Fruit fly (Drosophila melanogaster): ENCODE data around the gene Slimp.
A peak's percentile ranks its signal among the peaks of the same experiment; 100 is the strongest.

Gene Slimp

DNA sequence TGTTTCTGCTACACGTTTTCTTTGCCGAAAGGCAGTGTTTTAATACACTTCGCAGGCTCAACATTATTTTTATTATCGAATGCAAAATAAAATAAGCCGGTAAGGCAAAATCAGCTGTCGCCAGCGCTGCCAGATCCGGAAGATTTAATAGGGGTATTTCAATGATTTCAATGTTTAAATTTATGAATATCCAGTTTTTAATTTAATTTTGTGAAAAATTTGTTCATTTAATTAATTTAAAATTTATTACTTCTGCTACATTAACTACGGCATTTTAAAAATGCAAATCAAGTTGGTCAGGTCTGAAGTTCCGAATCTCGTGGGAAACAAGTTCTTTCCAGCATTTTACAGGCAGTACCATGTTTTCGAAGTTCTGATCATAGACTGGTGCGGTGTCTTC, at the start of gene Slimp:
Slimp (minus strand) TSS at position 130 of the 400 bp plus-strand sequence.
- TF ChIP-seq noc (tag; optimal IDR thresholded peaks at IDR 0.05): peak; percentile 21

dm6 chr3R:24193373-24193879, 44.7 kb upstream of the Slimp start, which contains the start of the genes SMC6 and CG6204:
TSS of gene SMC6 (minus strand) at chr3R:24193423.
TSS of gene CG6204 (plus strand) at chr3R:24193832.
- TF ChIP-seq noc (tag; optimal IDR thresholded peaks at IDR 0.05): peak; percentile 95

DNA sequence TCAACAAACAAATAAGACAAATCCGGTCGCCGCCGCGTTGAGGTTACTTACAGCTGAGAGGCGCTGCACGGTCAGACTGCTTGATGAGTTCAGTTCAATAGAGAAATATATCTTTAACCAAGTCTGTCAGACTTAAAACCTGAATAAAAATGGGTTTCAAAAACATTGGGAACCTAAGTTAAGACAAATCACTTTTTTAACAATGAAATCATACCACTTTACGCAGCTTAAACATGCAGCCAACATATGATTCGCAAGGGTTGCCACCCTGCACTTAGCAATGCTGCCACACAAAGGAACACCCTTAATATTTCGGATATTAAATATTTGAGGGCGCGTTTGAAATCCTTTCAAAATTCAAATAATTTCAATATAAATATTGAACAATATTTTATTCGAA, 39.9 kb upstream of the Slimp start, which contains the start of gene CG5515:
CG5515 (minus strand) TSS at position 278 of the 400 bp plus-strand sequence.
- no peak for TF ChIP-seq noc (tag; optimal IDR thresholded peaks at IDR 0.05)

DNA sequence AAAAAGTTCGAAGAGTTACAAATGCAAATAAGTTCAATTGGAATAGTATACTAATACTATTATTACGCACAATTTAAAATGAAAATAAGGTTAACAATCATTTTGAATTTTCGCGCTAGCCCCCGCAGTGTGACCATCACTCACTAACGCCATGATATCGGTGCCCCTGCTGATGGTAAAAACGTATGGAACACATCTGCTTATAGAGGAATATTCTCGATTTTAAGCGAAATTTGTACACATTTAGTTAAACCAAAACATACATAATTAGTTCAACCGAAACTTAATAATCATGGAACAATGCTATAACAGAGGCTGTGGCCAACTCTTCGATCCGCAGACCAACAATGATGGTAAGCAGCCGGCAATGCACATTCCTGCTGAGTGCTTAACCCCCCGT, 37.4 kb upstream of the Slimp start, which contains the start of gene mora:
mora (plus strand) TSS at position 172 of the 400 bp plus-strand sequence.
- TF ChIP-seq noc (tag; optimal IDR thresholded peaks at IDR 0.05): no peak

DNA sequence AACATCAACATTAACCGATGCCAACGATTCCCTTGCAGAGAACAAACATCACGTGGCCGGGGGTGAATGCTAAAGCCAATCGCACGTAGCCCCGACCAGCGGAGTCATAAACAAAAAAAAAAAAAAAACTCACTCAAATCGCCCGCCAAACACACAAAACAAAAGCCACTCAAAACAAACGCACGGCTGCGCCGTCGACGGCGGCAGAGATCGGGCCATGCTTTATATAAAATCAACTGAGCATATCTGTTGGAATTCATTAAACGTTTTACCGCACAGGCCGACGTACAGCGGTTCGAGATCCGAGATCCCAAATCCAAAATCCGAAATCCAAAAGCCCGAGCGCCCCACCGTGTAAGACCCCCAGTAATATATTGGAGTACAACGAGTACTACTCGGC, 23.6 kb upstream of the Slimp start, which contains the start of gene CG13606:
CG13606 (plus strand) TSS at position 250 of the 400 bp plus-strand sequence.
- no peak for TF ChIP-seq noc (tag; optimal IDR thresholded peaks at IDR 0.05)

dm6 chr3R:24169362-24169761, 20.6 kb upstream of the Slimp start, which contains the start of gene CG5510:
TSS of gene CG5510 (minus strand) at chr3R:24169562.
- no peak for TF ChIP-seq noc (tag; optimal IDR thresholded peaks at IDR 0.05)

DNA sequence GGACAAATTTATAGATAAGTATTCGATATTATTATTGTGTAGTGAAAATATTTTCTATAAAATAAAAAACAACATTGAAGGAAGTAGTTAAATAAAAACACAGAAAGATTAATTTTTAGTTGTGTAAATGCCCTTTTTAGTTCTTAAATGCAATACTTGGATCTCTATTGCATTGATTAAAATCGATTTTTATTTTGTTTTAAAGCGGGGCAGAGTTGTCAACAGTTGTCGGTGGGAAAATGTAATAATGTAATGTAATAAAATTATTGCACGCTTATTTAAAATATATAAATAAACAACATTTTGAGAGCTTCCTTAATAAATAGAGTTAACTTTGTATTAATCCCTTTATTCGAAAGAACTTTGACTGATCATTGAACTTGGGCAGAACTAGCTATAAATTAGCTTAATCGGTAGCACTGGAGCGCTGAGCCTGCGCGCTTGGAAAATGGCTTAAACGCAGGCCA, 14.8 kb upstream of the Slimp start, which contains the start of gene Apc2:
Apc2 (plus strand) TSS at position 411 of the 467 bp plus-strand sequence.
- peak; percentile 69 for TF ChIP-seq noc (tag; optimal IDR thresholded peaks at IDR 0.05)

dm6 chr3R:24162774-24163555, 14.2 kb upstream of the Slimp start, which contains the start of gene mRpS24:
TSS of gene mRpS24 (minus strand) at chr3R:24163545.
- no peak for TF ChIP-seq noc (tag; optimal IDR thresholded peaks at IDR 0.05)

dm6 chr3R:24161173-24161811, 12.5 kb upstream of the Slimp start, which contains the start of the genes Myo95E and TBC1d7:
TSS of gene Myo95E (minus strand) at chr3R:24161498.
TSS of gene TBC1d7 (plus strand) at chr3R:24161727.
- TF ChIP-seq noc (tag; optimal IDR thresholded peaks at IDR 0.05): peak; percentile 79

dm6 chr3R:24151924-24152809, 3.4 kb upstream of the Slimp start, which contains the start of the genes p38a and CG6178:
TSS of gene p38a (minus strand) at chr3R:24152321.
TSS of gene CG6178 (plus strand) at chr3R:24152347.
- TF ChIP-seq noc (tag; optimal IDR thresholded peaks at IDR 0.05): peak; percentile 99

dm6 chr3R:24150103-24150502, 1.3 kb upstream of the Slimp start, which contains the start of gene p38c:
TSS of gene p38c (minus strand) at chr3R:24150203.
- TF ChIP-seq noc (tag; optimal IDR thresholded peaks at IDR 0.05): no peak

DNA sequence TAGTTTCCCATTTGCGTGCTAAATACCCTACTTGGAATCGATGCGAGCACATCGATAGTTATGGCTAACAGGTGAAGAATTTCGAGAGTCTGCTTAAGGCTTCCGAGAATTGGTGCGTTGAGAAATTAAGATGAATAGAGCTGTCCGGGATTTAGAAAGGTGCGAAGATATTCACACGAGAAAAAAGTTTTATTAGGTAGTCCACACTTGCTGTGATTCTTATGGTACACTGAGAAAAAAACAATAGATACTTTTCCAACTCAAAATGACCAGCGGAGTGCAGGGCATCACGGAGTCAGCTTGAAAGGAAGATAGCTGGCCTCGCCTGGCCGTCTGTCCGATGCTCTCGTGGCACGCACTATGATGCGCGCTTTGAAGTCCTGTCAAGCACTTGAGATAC, 4.2 kb downstream of the Slimp start:
- TF ChIP-seq noc (tag; optimal IDR thresholded peaks at IDR 0.05): no peak

- TF ChIP-seq noc (tag; optimal IDR thresholded peaks at IDR 0.05): no peak
These were observed 5.0 kb downstream of the Slimp start for dm6 chr3R:24143779-24144178.

- TF ChIP-seq noc (tag; optimal IDR thresholded peaks at IDR 0.05): no peak
These were observed 5.4 kb downstream of the Slimp start for dm6 chr3R:24143372-24143771.

dm6 chr3R:24142971-24143370, 5.8 kb downstream of the Slimp start:
- no peak for TF ChIP-seq noc (tag; optimal IDR thresholded peaks at IDR 0.05)

Data from whole organism, larva.